Fruit fly (Drosophila melanogaster): ENCODE results near the gene fd3F.

The fd3F gene

dm6 chrX:3774277-3774676, 27.8 kb upstream of the fd3F start (continued):
- peak; percentile 90 for TF ChIP-seq ind (GFP tag; optimal IDR thresholded peaks at IDR 0.05)
- TF ChIP-seq CG3726 (GFP tag; IDR thresholded peaks at IDR 0.05) = peak; percentile 79; the same call in 1 of the 3 replicates
- TF ChIP-seq stwl (tag; optimal IDR thresholded peaks at IDR 0.05) = no peak
- TF ChIP-seq CG2678 (tag; optimal IDR thresholded peaks at IDR 0.05) = peak; percentile 97
- TF ChIP-seq Xbp1 (GFP tag; optimal IDR thresholded peaks at IDR 0.05) = peak; percentile 89
- TF ChIP-seq sqz (GFP tag; optimal IDR thresholded peaks at IDR 0.05) = peak; percentile 57
- peak; percentile 88 for TF ChIP-seq CG17612 (GFP tag; IDR thresholded peaks at IDR 0.05)
- TF ChIP-seq insv (GFP tag; optimal IDR thresholded peaks at IDR 0.05) = no peak
- no peak for TF ChIP-seq D (optimal IDR thresholded peaks at IDR 0.05)
- TF ChIP-seq D (GFP tag; optimal IDR thresholded peaks at IDR 0.05) = peak; percentile 52
- peak; percentile 70 for TF ChIP-seq HmgD (GFP tag; optimal IDR thresholded peaks at IDR 0.05)
- TF ChIP-seq Scr (GFP tag; IDR thresholded peaks at IDR 0.05; ENCODE audit: partially characterized antibody) = no peak
- peak; percentile 94 for TF ChIP-seq CG14441 (GFP tag; IDR thresholded peaks at IDR 0.05)
- peak; percentile 70; the same call in 1 of the 2 replicates for TF ChIP-seq Lim3 (GFP tag; IDR thresholded peaks at IDR 0.05)
- TF ChIP-seq pzg (GFP tag; optimal IDR thresholded peaks at IDR 0.05) = peak; percentile 15
- TF ChIP-seq CG9817 (tag; optimal IDR thresholded peaks at IDR 0.05) = peak; percentile 94
- TF ChIP-seq p53 (GFP tag; optimal IDR thresholded peaks at IDR 0.05) = peak; percentile 65
- TF ChIP-seq CG8478 (optimal IDR thresholded peaks at IDR 0.05) = no peak
- peak; percentile 75 for TF ChIP-seq CG3163 (GFP tag; optimal IDR thresholded peaks at IDR 0.05)
- peak; percentile 76 for TF ChIP-seq danr (GFP tag; IDR thresholded peaks at IDR 0.05)
- TF ChIP-seq CG4617 (GFP tag; optimal IDR thresholded peaks at IDR 0.05; ENCODE audit: borderline replicate concordance) = peak; percentile 57
- peak; percentile 80 for TF ChIP-seq phol (tag; optimal IDR thresholded peaks at IDR 0.05)
- peak; percentile 88 for TF ChIP-seq CG12299 (tag; optimal IDR thresholded peaks at IDR 0.05)
- TF ChIP-seq sob (GFP tag; IDR thresholded peaks at IDR 0.05) = peak; percentile 97
- peak; percentile 71 for TF ChIP-seq CG10321 (GFP tag; IDR thresholded peaks at IDR 0.05)
- TF ChIP-seq CG10462 (GFP tag; optimal IDR thresholded peaks at IDR 0.05) = peak; percentile 70
- peak; percentile 90 for TF ChIP-seq NfI (GFP tag; optimal IDR thresholded peaks at IDR 0.05)
- peak; percentile 49 for TF ChIP-seq Bdp1 (GFP tag; optimal IDR thresholded peaks at IDR 0.05)
- TF ChIP-seq Side (GFP tag; optimal IDR thresholded peaks at IDR 0.05) = peak; percentile 91
- TF ChIP-seq CG16815 (GFP tag; optimal IDR thresholded peaks at IDR 0.05) = peak; percentile 79
- TF ChIP-seq D19B (GFP tag; optimal IDR thresholded peaks at IDR 0.05) = peak; percentile 84
- TF ChIP-seq CG12104 (GFP tag; optimal IDR thresholded peaks at IDR 0.05) = peak; percentile 79
- TF ChIP-seq lola (GFP tag; optimal IDR thresholded peaks at IDR 0.05) = peak in 1 of 3 experiments; percentile 45
- TF ChIP-seq Hey (tag; optimal IDR thresholded peaks at IDR 0.05) = peak; percentile 62
- no peak for TF ChIP-seq Doc2 (GFP tag; IDR thresholded peaks at IDR 0.05)
- TF ChIP-seq pho (GFP tag; optimal IDR thresholded peaks at IDR 0.05) = peak; percentile 92
- TF ChIP-seq CG13296 (GFP tag; optimal IDR thresholded peaks at IDR 0.05) = peak; percentile 94
- TF ChIP-seq CG10431 (GFP tag; optimal IDR thresholded peaks at IDR 0.05) = no peak
- peak; percentile 91 for TF ChIP-seq Taf1 (GFP tag; IDR thresholded peaks at IDR 0.05)
- peak; percentile 91 for TF ChIP-seq luna (GFP tag; optimal IDR thresholded peaks at IDR 0.05)
- TF ChIP-seq slbo (GFP tag; IDR thresholded peaks at IDR 0.05) = peak; percentile 97
- TF ChIP-seq CG17359 (tag; optimal IDR thresholded peaks at IDR 0.05) = peak; percentile 89
- no peak for TF ChIP-seq Doc3 (GFP tag; IDR thresholded peaks at IDR 0.05; ENCODE audit: partially characterized antibody)
- TF ChIP-seq CG4328 (GFP tag; optimal IDR thresholded peaks at IDR 0.05) = peak; percentile 73
- TF ChIP-seq B-H2 (GFP tag; optimal IDR thresholded peaks at IDR 0.05) = peak; percentile 93
- peak; percentile 95 for TF ChIP-seq CG11247 (GFP tag; IDR thresholded peaks at IDR 0.05)
- peak; percentile 94 for TF ChIP-seq unpg (GFP tag; optimal IDR thresholded peaks at IDR 0.05)
- peak; percentile 60 for TF ChIP-seq CG3838 (GFP tag; optimal IDR thresholded peaks at IDR 0.05)
- peak; percentile 81 for TF ChIP-seq onecut (GFP tag; IDR thresholded peaks at IDR 0.05)
- no peak for TF ChIP-seq inv (GFP tag; IDR thresholded peaks at IDR 0.05; ENCODE audit: partially characterized antibody)
- peak; percentile 89 for TF ChIP-seq CG6175 (GFP tag; IDR thresholded peaks at IDR 0.05)
- TF ChIP-seq Tbp (GFP tag; optimal IDR thresholded peaks at IDR 0.05) = no peak

Data from whole organism, embryonic.